Worm (Caenorhabditis elegans) whole organism, L4 larva: Measurements from ENCODE around the gene dos-3.

Experiments used
- F44E2.7 ChIP-seq: fragments of 200-800 bp; sonication (Bioruptor generic); IDR thresholded peaks from 2 replicates; pipeline ENCODE4 v2.1.2; 2022; ENCODE audit warnings: missing genetic modification characterization, missing compliant biosample characterization
- R02D3.7 ChIP-seq: fragments of 150-350 bp; sonication (generic microtip); optimal IDR thresholded peaks from 3 replicates; lab custom pipeline; 2014; ENCODE audit warnings: missing biosample characterization, missing genetic modification characterization
- Y48G9A.11 ChIP-seq: fragments of 200-800 bp; sonication (Bioruptor generic); IDR thresholded peaks from 2 replicates; pipeline ENCODE4 v1.3.6; 2022; ENCODE audit warnings: missing genetic modification reagents, missing genetic modification characterization, missing compliant biosample characterization
- ZK337.2 ChIP-seq: fragments of 200-800 bp; sonication (Bioruptor generic); IDR thresholded peaks from 2 replicates; pipeline ENCODE4 v1.3.6; 2022; ENCODE audit warnings: missing genetic modification reagents, missing genetic modification characterization, missing compliant biosample characterization
- ZK546.5 ChIP-seq, 2 experiments: sonication (generic microtip); optimal IDR thresholded peaks; 2 replicates each; lab custom pipeline; 2017; ENCODE audit warnings: missing biosample characterization in 2 of 2, missing genetic modification characterization in 2 of 2
- aha-1 ChIP-seq: fragments of 150-350 bp; peaks from one replicate; lab custom pipeline; 2014; ENCODE audit warnings: missing biosample characterization, missing genetic modification characterization
- ama-1 ChIP-seq: fragments of 150-350 bp; optimal IDR thresholded peaks from 2 replicates; lab custom pipeline; 2014; ENCODE audit warnings: inconsistent platforms, mixed read lengths
- attf-4 ChIP-seq: sonication (generic microtip); optimal IDR thresholded peaks from 3 replicates; lab custom pipeline; 2017; ENCODE audit warnings: missing biosample characterization, missing genetic modification characterization
- cey-2 ChIP-seq: sonication (generic microtip); optimal IDR thresholded peaks from 3 replicates; lab custom pipeline; 2017; ENCODE audit warnings: missing genetic modification characterization, mild to moderate bottlenecking, missing compliant biosample characterization, antibody characterized with exemption, borderline replicate concordance; ENCODE audit not compliant: insufficient read depth
- daf-16 ChIP-seq, 3 experiments: sonication (generic microtip); optimal IDR thresholded peaks; 2 replicates each; lab custom pipeline; 2016 to 2017; ENCODE audit warnings: missing genetic modification characterization in 3 of 3, missing genetic modification reagents in 3 of 3, mild to moderate bottlenecking in 2 of 3, missing compliant biosample characterization in 2 of 3, missing biosample characterization in 1 of 3, moderate library complexity in 1 of 3
- daf-8 ChIP-seq: fragments of 200-800 bp; sonication (Bioruptor generic); IDR thresholded peaks from 2 replicates; pipeline ENCODE4 v1.3.6; 2022; ENCODE audit warnings: missing genetic modification characterization, missing compliant biosample characterization
- dmd-8 ChIP-seq: fragments of 200-800 bp; sonication (Bioruptor generic); IDR thresholded peaks from 2 replicates; pipeline ENCODE4 v1.3.6; 2022; ENCODE audit warnings: missing genetic modification characterization, missing compliant biosample characterization
- dmd-9 ChIP-seq: fragments of 200-800 bp; sonication (Bioruptor generic); IDR thresholded peaks from 2 replicates; pipeline ENCODE4 v1.3.6; 2022; ENCODE audit warnings: missing genetic modification reagents, missing genetic modification characterization, missing compliant biosample characterization
- duxl-1 ChIP-seq: sonication (generic microtip); optimal IDR thresholded peaks from 2 replicates; lab custom pipeline; 2016; ENCODE audit warnings: mild to moderate bottlenecking, missing genetic modification characterization, moderate library complexity, missing compliant biosample characterization; ENCODE audit not compliant: poor library complexity
- dve-1 ChIP-seq: sonication (generic microtip); optimal IDR thresholded peaks from 2 replicates; lab custom pipeline; 2017; ENCODE audit warnings: antibody characterized with exemption, mild to moderate bottlenecking, missing genetic modification characterization, missing compliant biosample characterization; ENCODE audit not compliant: insufficient read depth
- egl-27 ChIP-seq: sonication (generic microtip); optimal IDR thresholded peaks from 3 replicates; lab custom pipeline; 2017; ENCODE audit warnings: missing biosample characterization, missing genetic modification reagents, missing genetic modification characterization
- gei-8 ChIP-seq: fragments of 200-800 bp; sonication (Bioruptor generic); optimal IDR thresholded peaks from 2 replicates; lab custom pipeline; 2018; ENCODE audit warnings: mild to moderate bottlenecking, missing genetic modification characterization, missing compliant biosample characterization
- hif-1 ChIP-seq, 2 experiments: sonication (generic microtip); optimal IDR thresholded peaks; 2 replicates each; lab custom pipeline; 2016 to 2017; ENCODE audit warnings: missing compliant biosample characterization in 2 of 2, missing genetic modification characterization in 2 of 2, missing genetic modification reagents in 2 of 2, missing genotype in 2 of 2, mild to moderate bottlenecking in 1 of 2
- hlh-11 ChIP-seq: fragments of 200-800 bp; sonication (Bioruptor generic); optimal IDR thresholded peaks from 2 replicates; lab custom pipeline; 2018; ENCODE audit warnings: mild to moderate bottlenecking, missing genetic modification characterization, missing compliant biosample characterization
- hlh-30 ChIP-seq: sonication (generic microtip); optimal IDR thresholded peaks from 2 replicates; lab custom pipeline; 2017; ENCODE audit warnings: antibody characterized with exemption, mild to moderate bottlenecking, missing genetic modification characterization, missing compliant biosample characterization; ENCODE audit not compliant: insufficient read depth
- hmg-1.1 ChIP-seq: fragments of 200-800 bp; sonication (Bioruptor generic); IDR thresholded peaks from 2 replicates; pipeline ENCODE4 v1.3.6; 2022; ENCODE audit warnings: missing genetic modification reagents, missing genetic modification characterization, missing compliant biosample characterization
- jun-1 ChIP-seq: fragments of 150-350 bp; optimal IDR thresholded peaks from 2 replicates; lab custom pipeline; 2014; ENCODE audit warnings: missing biosample characterization, missing genetic modification reagents, missing genetic modification characterization
- lim-7 ChIP-seq: fragments of 200-800 bp; sonication (Bioruptor generic); IDR thresholded peaks from 2 replicates; pipeline ENCODE4 v1.3.6; 2022; ENCODE audit warnings: missing genetic modification characterization, missing compliant biosample characterization
- lin-1 ChIP-seq: fragments of 200-800 bp; sonication (Bioruptor generic); IDR thresholded peaks from 2 replicates; pipeline ENCODE4 v1.3.6; 2022; ENCODE audit warnings: missing genetic modification reagents, missing genetic modification characterization, missing compliant biosample characterization
- lin-15B ChIP-seq: fragments of 150-350 bp; sonication (generic microtip); optimal IDR thresholded peaks from 3 replicates; lab custom pipeline; 2014; ENCODE audit warnings: missing biosample characterization, missing genetic modification characterization
- lsy-2 ChIP-seq, 2 experiments: fragments of 150-350 bp in 1 of 2; sonication (generic microtip) in 1 of 2; optimal IDR thresholded peaks; 2 replicates each; lab custom pipeline; 2014 to 2017; ENCODE audit warnings: missing biosample characterization in 2 of 2, missing genetic modification characterization in 2 of 2
- madf-5 ChIP-seq, 2 experiments: fragments of 200-800 bp; sonication (Bioruptor generic); IDR thresholded peaks; 2 replicates each; pipeline ENCODE4 v1.3.6; 2022; ENCODE audit warnings: missing compliant biosample characterization in 2 of 2, missing genetic modification characterization in 2 of 2
- madf-9 ChIP-seq: fragments of 200-800 bp; sonication (Bioruptor generic); conservative IDR thresholded peaks from 2 replicates; pipeline ENCODE4 v1.3.6; 2022; ENCODE audit warnings: missing genetic modification reagents, missing genetic modification characterization, missing compliant biosample characterization
- nhr-102 ChIP-seq: sonication (generic microtip); optimal IDR thresholded peaks from 2 replicates; lab custom pipeline; 2016; ENCODE audit warnings: mild to moderate bottlenecking, missing genetic modification characterization, moderate library complexity, missing compliant biosample characterization
- nhr-11 ChIP-seq: fragments of 150-350 bp; optimal IDR thresholded peaks from 2 replicates; lab custom pipeline; 2014; ENCODE audit warnings: missing biosample characterization, missing genetic modification characterization
- nhr-111 ChIP-seq: fragments of 200-800 bp; sonication (Bioruptor generic); optimal IDR thresholded peaks from 2 replicates; lab custom pipeline; 2018; ENCODE audit warnings: mild to moderate bottlenecking, missing genetic modification characterization, missing compliant biosample characterization
- nhr-25 ChIP-seq: sonication (generic microtip); optimal IDR thresholded peaks from 2 replicates; lab custom pipeline; 2017; ENCODE audit warnings: missing genetic modification characterization, mild to moderate bottlenecking, missing compliant biosample characterization, antibody characterized with exemption, moderate library complexity, borderline replicate concordance; ENCODE audit not compliant: insufficient read depth
- nhr-28 ChIP-seq: fragments of 150-350 bp; optimal IDR thresholded peaks from 2 replicates; lab custom pipeline; 2014; ENCODE audit warnings: missing biosample characterization, missing genetic modification characterization
- nhr-42 ChIP-seq: fragments of 200-800 bp; sonication (Bioruptor generic); IDR thresholded peaks from 2 replicates; pipeline ENCODE4 v1.3.6; 2022; ENCODE audit warnings: missing genetic modification characterization, missing compliant biosample characterization
- nhr-48 ChIP-seq: sonication (generic microtip); optimal IDR thresholded peaks from 2 replicates; lab custom pipeline; 2016; ENCODE audit warnings: mild to moderate bottlenecking, missing genetic modification characterization, missing compliant biosample characterization
- pha-4 ChIP-seq, 2 experiments: fragments of 150-350 bp in 1 of 2; fragments of 200-800 bp in 1 of 2; sonication (Bioruptor generic) in 1 of 2; IDR thresholded peaks in 1 of 2; optimal IDR thresholded peaks in 1 of 2; 2 replicates each; pipeline versions ENCODE4 v1.3.6 to Lab custom; 2014 to 2022; ENCODE audit warnings: missing genetic modification characterization in 2 of 2, missing genetic modification reagents in 2 of 2, missing biosample characterization in 1 of 2, missing compliant biosample characterization in 1 of 2
- pqm-1 ChIP-seq: sonication (generic microtip); optimal IDR thresholded peaks from 2 replicates; lab custom pipeline; 2017; ENCODE audit warnings: missing biosample characterization, missing genetic modification characterization
- saeg-2 ChIP-seq: fragments of 200-800 bp; sonication (Bioruptor generic); IDR thresholded peaks from 2 replicates; pipeline ENCODE4 v1.3.6; 2022; ENCODE audit warnings: missing genetic modification reagents, missing genetic modification characterization, missing compliant biosample characterization
- spr-1 ChIP-seq: sonication (generic microtip); optimal IDR thresholded peaks from 2 replicates; lab custom pipeline; 2016; ENCODE audit warnings: mild to moderate bottlenecking, missing genetic modification characterization, missing compliant biosample characterization
- tra-1 ChIP-seq: fragments of 200-800 bp; sonication (Bioruptor generic); IDR thresholded peaks from 2 replicates; pipeline ENCODE4 v1.3.6; 2022; ENCODE audit warnings: missing genetic modification reagents, missing genetic modification characterization, missing compliant biosample characterization
- unc-130 ChIP-seq: sonication (generic microtip); optimal IDR thresholded peaks from 2 replicates; lab custom pipeline; 2016; ENCODE audit warnings: missing genetic modification reagents, missing genetic modification characterization, missing compliant biosample characterization
- unc-62 ChIP-seq, 3 experiments: fragments of 150-350 bp in 1 of 3; sonication (generic microtip); optimal IDR thresholded peaks in 2 of 3; peaks in 1 of 3; 1 replicate in 1 of 3; 2 replicates in 2 of 3; lab custom pipeline; 2014 to 2017; ENCODE audit warnings: missing biosample characterization in 3 of 3, missing genetic modification characterization in 3 of 3, missing genetic modification reagents in 3 of 3, missing genotype in 1 of 3
- zip-11 ChIP-seq: fragments of 200-800 bp; sonication (Bioruptor generic); IDR thresholded peaks from 2 replicates; pipeline ENCODE4 v1.3.6; 2022; ENCODE audit warnings: missing genetic modification characterization, missing compliant biosample characterization
- zip-2 ChIP-seq: fragments of 150-350 bp; optimal IDR thresholded peaks from 2 replicates; lab custom pipeline; 2014; ENCODE audit warnings: missing biosample characterization, missing genetic modification characterization
- ztf-7 ChIP-seq: fragments of 150-350 bp; optimal IDR thresholded peaks from 2 replicates; lab custom pipeline; 2014; ENCODE audit warnings: missing biosample characterization, missing genetic modification characterization

Gene dos-3

ce11 chrIII:832855-833504 is 6.4 kb downstream of the dos-3 start, which contains the start of gene zip-2 (continued):
- TF ChIP-seq lin-15B (tag; lab: Kevin White, UChicago) (no peak), dve-1 (peak; percentile 95), ama-1 (lab: Kevin White, UChicago) (no peak), attf-4 (tag; lab: Kevin White, UChicago) (no peak), zip-2 (tag; lab: Kevin White, UChicago) (no peak), hif-1 (tag; optimal IDR thresholded peaks at IDR 0.05; lab: Kevin White, UChicago) (no peak), pqm-1 (tag; lab: Kevin White, UChicago) (peak; percentile 84), daf-16 (GFP tag; optimal IDR thresholded peaks at IDR 0.05; lab: Kevin White, UChicago) (no peak), daf-16 (tag; optimal IDR thresholded peaks at IDR 0.05; lab: Kevin White, UChicago) (peak; percentile 95), madf-5 (GFP tag; IDR thresholded peaks at IDR 0.05; lab: Robert Waterston, UW) (no peak), unc-62 (GFP tag; optimal IDR thresholded peaks at IDR 0.05 in 1 of 2; lab: Kevin White, UChicago) (peak in 1 of 2 experiments; percentile 79), unc-62 (tag; optimal IDR thresholded peaks at IDR 0.05; lab: Kevin White, UChicago) (no peak), lin-1 (GFP tag; lab: Robert Waterston, UW) (peak; percentile 72; the same call in 1 of the 2 replicates), nhr-48 (tag; lab: Kevin White, UChicago) (peak; percentile 53), jun-1 (tag; lab: Kevin White, UChicago) (peak; percentile 45), lsy-2 (tag; optimal IDR thresholded peaks at IDR 0.05; lab: Kevin White, UChicago) (peak in 1 of 2 experiments; percentile 58), hmg-1.1 (GFP tag; lab: Robert Waterston, UW) (no peak), madf-9 (GFP tag; lab: Robert Waterston, UW) (no peak), nhr-25 (tag; lab: Kevin White, UChicago) (no peak), pha-4 (GFP tag; IDR thresholded peaks at IDR 0.05; lab: Robert Waterston, UW) (no peak), pha-4 (tag; optimal IDR thresholded peaks at IDR 0.05; lab: Kevin White, UChicago) (peak; percentile 25), nhr-28 (tag; lab: Kevin White, UChicago) (peak; percentile 91), zip-11 (no peak), Y48G9A.11 (GFP tag; lab: Robert Waterston, UW) (no peak), duxl-1 (no peak), nhr-42 (no peak), spr-1 (tag; lab: Kevin White, UChicago) (no peak), nhr-102 (peak; percentile 29), aha-1 (tag; lab: Kevin White, UChicago) (peak; percentile 91), hlh-11 (peak; percentile 89), F44E2.7 (no peak), nhr-11 (tag; lab: Kevin White, UChicago) (peak; percentile 33), saeg-2 (no peak), egl-27 (no peak), dmd-9 (no peak), nhr-111 (GFP tag; lab: Kevin White, UChicago) (no peak), ZK337.2 (no peak), unc-130 (GFP tag; lab: Kevin White, UChicago) (no peak), gei-8 (GFP tag; lab: Kevin White, UChicago) (no peak), lim-7 (no peak), daf-8 (GFP tag; lab: Robert Waterston, UW) (no peak), ZK546.5 (tag; optimal IDR thresholded peaks at IDR 0.05; lab: Kevin White, UChicago) (no peak), tra-1 (GFP tag; lab: Robert Waterston, UW) (0 out of 2 replicates have a peak, but pooled peaks have one; percentile 41), R02D3.7 (tag; lab: Kevin White, UChicago) (no peak), dmd-8 (no peak), ztf-7 (peak; percentile 7), cey-2 (tag; lab: Kevin White, UChicago) (no peak), hlh-30 (tag; lab: Kevin White, UChicago) (peak; percentile 74)
- TF ChIP-seq, all 104 proteins: peak for 26
